Worm (Caenorhabditis elegans) whole organism, L2 larva: ENCODE measurements around the gene ttm-2.

Experiments used
- blmp-1 ChIP-seq: sonication (generic microtip); optimal IDR thresholded peaks from 2 replicates; lab custom pipeline; 2017; ENCODE audit warnings: missing genetic modification characterization, mild to moderate bottlenecking, missing compliant biosample characterization, antibody characterized with exemption, moderate library complexity; ENCODE audit not compliant: insufficient read depth
- ceh-82 ChIP-seq: fragments of 150-350 bp; optimal IDR thresholded peaks from 2 replicates; lab custom pipeline; 2014; ENCODE audit warnings: missing biosample characterization, missing genetic modification characterization
- elt-3 ChIP-seq: sonication (generic microtip); optimal IDR thresholded peaks from 2 replicates; lab custom pipeline; 2017; ENCODE audit warnings: missing biosample characterization, missing genetic modification characterization
- lin-13 ChIP-seq: fragments of 150-350 bp; optimal IDR thresholded peaks from 2 replicates; lab custom pipeline; 2014; ENCODE audit warnings: missing biosample characterization, missing genetic modification reagents, missing genetic modification characterization
- lin-39 ChIP-seq: fragments of 150-350 bp; optimal IDR thresholded peaks from 2 replicates; lab custom pipeline; 2014; ENCODE audit warnings: missing biosample characterization, missing genetic modification reagents, missing genetic modification characterization
- nhr-23 ChIP-seq: fragments of 150-350 bp; optimal IDR thresholded peaks from 2 replicates; lab custom pipeline; 2014; ENCODE audit warnings: missing biosample characterization, missing genetic modification reagents, missing genetic modification characterization
- nhr-237 ChIP-seq: fragments of 150-350 bp; optimal IDR thresholded peaks from 2 replicates; lab custom pipeline; 2014; ENCODE audit warnings: missing biosample characterization, missing genetic modification characterization
- snpc-4 ChIP-seq: fragments of 150-350 bp; optimal IDR thresholded peaks from 2 replicates; lab custom pipeline; 2014; ENCODE audit warnings: missing biosample characterization, missing genetic modification characterization
- unc-62 ChIP-seq: fragments of 150-350 bp; optimal IDR thresholded peaks from 2 replicates; lab custom pipeline; 2014; ENCODE audit warnings: missing biosample characterization, missing genetic modification reagents, missing genetic modification characterization

DNA sequence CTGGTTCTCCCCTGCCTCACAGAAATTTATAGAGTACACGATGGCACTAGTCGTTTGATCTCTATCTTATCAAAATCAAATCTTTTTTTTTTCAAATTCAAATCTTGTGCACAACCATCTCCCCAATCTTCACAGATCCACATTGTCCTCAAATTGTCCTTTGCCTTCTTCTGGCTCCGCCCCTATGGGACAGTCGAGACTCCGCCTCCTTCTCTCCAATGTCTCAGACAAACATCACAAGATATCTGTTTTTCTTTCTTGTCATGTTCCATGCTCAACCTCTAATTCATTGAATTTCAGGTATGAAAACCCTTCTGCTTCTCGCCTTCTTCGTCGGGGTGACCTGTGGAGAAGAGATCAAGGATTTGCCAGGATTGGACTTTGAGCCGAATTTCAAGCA is 28.8 kb downstream of the ttm-2 start, which contains the start of gene ctsa-1.1:
- TF ChIP-seq unc-62 (no peak), snpc-4 (no peak), blmp-1 (no peak), ceh-82 (tag; lab: Kevin White, UChicago) (no peak), nhr-23 (tag; lab: Kevin White, UChicago) (no peak), elt-3 (tag; lab: Kevin White, UChicago) (no peak), nhr-237 (no peak), lin-39 (tag; lab: Kevin White, UChicago) (no peak), lin-13 (GFP tag; lab: Kevin White, UChicago) (no peak)
